Worm (Caenorhabditis elegans): ENCODE results near the gene F53B1.2.

DNA sequence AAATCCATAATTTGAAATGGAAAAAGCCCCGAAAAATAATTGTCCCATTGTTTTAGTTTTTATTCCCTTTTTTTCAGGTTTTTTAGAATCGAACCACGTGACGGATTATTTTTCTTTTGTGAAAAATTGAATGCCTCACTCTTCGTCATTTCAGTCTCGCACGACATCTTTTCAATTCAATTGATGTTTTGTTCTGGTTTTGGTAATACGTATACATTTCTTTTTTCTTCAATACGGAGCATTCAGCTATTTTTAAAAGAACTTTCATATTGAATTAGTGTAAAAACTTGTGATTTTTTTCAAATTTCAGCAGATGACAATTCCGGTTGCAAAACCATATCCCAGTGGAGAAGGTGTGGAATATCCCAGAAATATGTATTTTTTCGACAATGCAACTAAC lies 44.1 kb upstream of the F53B1.2 start, which contains the start of gene F49H12.7:
- TF ChIP-seq nhr-76 (tag; optimal IDR thresholded peaks at IDR 0.05) (no peak), ama-1 (optimal IDR thresholded peaks at IDR 0.05) (no peak), nhr-25 (tag; optimal IDR thresholded peaks at IDR 0.05; ENCODE audit: borderline replicate concordance, insufficient read depth) (no peak), tra-1 (GFP tag; IDR thresholded peaks at IDR 0.05) (no peak), fkh-10 (GFP tag; optimal IDR thresholded peaks at IDR 0.05) (no peak), nhr-10 (tag; optimal IDR thresholded peaks at IDR 0.05) (no peak), ceh-28 (tag; optimal IDR thresholded peaks at IDR 0.05) (no peak), nhr-11 (tag; optimal IDR thresholded peaks at IDR 0.05) (no peak), hmg-1.1 (GFP tag; IDR thresholded peaks at IDR 0.05) (no peak), pha-4 (GFP tag; IDR thresholded peaks at IDR 0.05) (no peak), pha-4 (tag; optimal IDR thresholded peaks at IDR 0.05) (no peak), nhr-111 (GFP tag; optimal IDR thresholded peaks at IDR 0.05) (no peak), mes-2 (tag; optimal IDR thresholded peaks at IDR 0.05; ENCODE audit: poor library complexity, severe bottlenecking) (no peak), unc-39 (tag; optimal IDR thresholded peaks at IDR 0.05) (no peak), nhr-77 (tag; optimal IDR thresholded peaks at IDR 0.05) (no peak)
